Worm (Caenorhabditis elegans): ENCODE results near the gene ZK632.14.
A peak's percentile ranks its signal among the peaks of the same experiment; 100 is the strongest.

Gene ZK632.14

DNA sequence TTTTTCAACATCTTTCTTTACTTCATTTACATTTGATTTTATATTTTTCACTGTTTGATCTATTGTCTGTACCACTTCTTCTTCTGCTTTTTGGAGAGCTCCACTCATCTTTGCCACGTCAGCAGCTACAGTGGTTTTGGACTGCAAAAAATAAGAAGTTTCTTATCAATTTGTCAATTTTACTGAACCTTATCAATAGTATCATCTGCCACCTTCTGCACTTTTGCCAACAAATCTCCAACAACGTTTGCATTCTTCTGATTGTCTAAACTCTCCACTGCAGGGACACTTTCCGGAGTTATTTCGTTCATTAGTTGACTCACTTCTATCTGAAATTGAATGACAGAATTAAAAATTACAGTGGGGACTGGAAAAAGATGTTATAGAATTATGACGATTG is 26.5 kb upstream of the ZK632.14 start (continued):
- TF ChIP-seq dmd-8 (GFP tag; IDR thresholded peaks at IDR 0.05) (no peak), nhr-237 (tag; optimal IDR thresholded peaks at IDR 0.05) (no peak), mxl-2 (GFP tag; conservative IDR thresholded peaks at IDR 0.05) (no peak), lsy-2 (tag; optimal IDR thresholded peaks at IDR 0.05) (peak in 1 of 2 experiments; percentile 10), daf-19 (GFP tag; conservative IDR thresholded peaks at IDR 0.05) (no peak), T20F7.1 (GFP tag; optimal IDR thresholded peaks at IDR 0.05) (peak; percentile 5), rbr-2 (tag; optimal IDR thresholded peaks at IDR 0.05) (no peak), pha-4 (GFP tag; IDR thresholded peaks at IDR 0.05) (no peak), pha-4 (tag; optimal IDR thresholded peaks at IDR 0.05) (no peak), php-3 (GFP tag; IDR thresholded peaks at IDR 0.05) (no peak), ztf-11 (tag; optimal IDR thresholded peaks at IDR 0.05) (no peak), madf-5 (GFP tag; IDR thresholded peaks at IDR 0.05) (no peak), mdt-29 (GFP tag; IDR thresholded peaks at IDR 0.05) (no peak), unc-130 (GFP tag; optimal IDR thresholded peaks at IDR 0.05) (no peak), zip-11 (GFP tag; IDR thresholded peaks at IDR 0.05) (no peak), ces-1 (GFP tag; optimal IDR thresholded peaks at IDR 0.05) (no peak), zfp-2 (tag; optimal IDR thresholded peaks at IDR 0.05) (no peak), Y48G9A.11 (GFP tag; IDR thresholded peaks at IDR 0.05) (no peak), ZK337.2 (GFP tag; IDR thresholded peaks at IDR 0.05) (no peak), Y75B8A.6 (GFP tag; IDR thresholded peaks at IDR 0.05) (no peak), ctbp-1 (GFP tag; IDR thresholded peaks at IDR 0.05) (no peak), snpc-1.2 (GFP tag; IDR thresholded peaks at IDR 0.05) (no peak), ztf-7 (tag; optimal IDR thresholded peaks at IDR 0.05) (no peak), nhr-25 (tag; optimal IDR thresholded peaks at IDR 0.05; ENCODE audit: borderline replicate concordance, insufficient read depth) (no peak), dmd-6 (GFP tag; IDR thresholded peaks at IDR 0.05) (peak; percentile 74), nhr-28 (tag; optimal IDR thresholded peaks at IDR 0.05) (peak; percentile 40), hlh-30 (tag; optimal IDR thresholded peaks at IDR 0.05; ENCODE audit: insufficient read depth) (no peak), tag-97 (GFP tag; IDR thresholded peaks at IDR 0.05) (no peak), egl-43 (GFP tag; IDR thresholded peaks at IDR 0.05) (no peak)

DNA sequence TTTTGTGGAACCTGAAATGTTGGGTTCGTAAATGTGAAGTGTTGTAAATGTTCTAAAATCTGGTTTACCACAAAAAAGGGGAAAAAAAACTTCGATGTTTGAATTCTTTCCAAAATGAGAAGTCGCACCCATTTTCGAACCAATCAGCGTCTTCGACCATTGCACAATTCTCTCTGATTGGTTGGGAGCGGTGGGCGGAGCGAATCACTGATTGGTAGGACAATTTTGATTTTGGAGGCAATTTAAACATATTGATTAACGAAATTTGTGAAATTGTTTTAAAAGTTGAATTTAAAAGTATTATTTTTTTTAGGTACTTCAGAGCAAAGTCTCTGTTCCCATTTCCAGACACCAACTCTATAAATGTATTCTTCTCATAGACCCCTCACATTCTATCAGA is 24.2 kb upstream of the ZK632.14 start:
- TF ChIP-seq lin-39 (tag; optimal IDR thresholded peaks at IDR 0.05): no peak
- no peak for TF ChIP-seq Y105C5A.15 (GFP tag; IDR thresholded peaks at IDR 0.05)
- TF ChIP-seq saeg-2 (GFP tag; IDR thresholded peaks at IDR 0.05): no peak
- TF ChIP-seq daf-19 (GFP tag; conservative IDR thresholded peaks at IDR 0.05): no peak
- TF ChIP-seq nhr-10 (tag; optimal IDR thresholded peaks at IDR 0.05): no peak
- no peak for TF ChIP-seq dmd-9 (GFP tag; IDR thresholded peaks at IDR 0.05)
- TF ChIP-seq nhr-48 (tag; optimal IDR thresholded peaks at IDR 0.05): no peak
- TF ChIP-seq lin-38 (GFP tag; IDR thresholded peaks at IDR 0.05): no peak
- TF ChIP-seq daf-12 (tag; optimal IDR thresholded peaks at IDR 0.05): no peak
- TF ChIP-seq lim-7 (GFP tag; IDR thresholded peaks at IDR 0.05): no peak
- TF ChIP-seq sdz-12 (GFP tag; optimal IDR thresholded peaks at IDR 0.05): no peak
- no peak for TF ChIP-seq ctbp-1 (GFP tag; IDR thresholded peaks at IDR 0.05)
- TF ChIP-seq ceh-82 (tag; optimal IDR thresholded peaks at IDR 0.05): no peak
- no peak for TF ChIP-seq snpc-1.2 (GFP tag; IDR thresholded peaks at IDR 0.05)
- no peak for TF ChIP-seq ztf-7 (tag; optimal IDR thresholded peaks at IDR 0.05)
- TF ChIP-seq ceh-62 (tag; optimal IDR thresholded peaks at IDR 0.05): no peak
- no peak for TF ChIP-seq pha-4 (GFP tag; IDR thresholded peaks at IDR 0.05)
- no peak for TF ChIP-seq pha-4 (tag; optimal IDR thresholded peaks at IDR 0.05)

Measured in whole organism, L4 larva.